Worm (Caenorhabditis elegans) whole organism, young adult: Measurements from ENCODE around the gene arp-1.

Experiments used
- F22D6.2 ChIP-seq: sonication (generic microtip); optimal IDR thresholded peaks from 2 replicates; lab custom pipeline; 2016; ENCODE audit warnings: mild to moderate bottlenecking, missing genetic modification characterization, missing compliant biosample characterization
- F57A8.1 ChIP-seq: fragments of 200-800 bp; sonication (Bioruptor generic); optimal IDR thresholded peaks from 2 replicates; lab custom pipeline; 2018; ENCODE audit warnings: mild to moderate bottlenecking, missing genetic modification characterization, moderate library complexity, missing compliant biosample characterization
- K12H6.12 ChIP-seq: fragments of 200-800 bp; sonication (Bioruptor generic); optimal IDR thresholded peaks from 2 replicates; lab custom pipeline; 2018; ENCODE audit warnings: mild to moderate bottlenecking, missing genetic modification characterization, missing compliant biosample characterization
- akir-1 ChIP-seq: fragments of 200-800 bp; sonication (Bioruptor generic); optimal IDR thresholded peaks from 2 replicates; lab custom pipeline; 2018; ENCODE audit warnings: mild to moderate bottlenecking, missing genetic modification characterization, moderate library complexity, missing compliant biosample characterization
- atf-7 ChIP-seq: sonication (generic microtip); optimal IDR thresholded peaks from 2 replicates; lab custom pipeline; 2017; ENCODE audit warnings: mild to moderate bottlenecking, missing genetic modification characterization, missing compliant biosample characterization
- attf-5 ChIP-seq: fragments of 200-800 bp; sonication (Bioruptor generic); optimal IDR thresholded peaks from 2 replicates; lab custom pipeline; 2018; ENCODE audit warnings: mild to moderate bottlenecking, missing genetic modification characterization, missing compliant biosample characterization
- attf-6 ChIP-seq: fragments of 200-800 bp; sonication (Bioruptor generic); IDR thresholded peaks from 2 replicates; pipeline ENCODE4 v1.3.6; 2022; ENCODE audit warnings: missing genetic modification reagents, missing genetic modification characterization, missing compliant biosample characterization
- gei-17 ChIP-seq: fragments of 200-800 bp; sonication (Bioruptor generic); optimal IDR thresholded peaks from 2 replicates; lab custom pipeline; 2018; ENCODE audit warnings: mild to moderate bottlenecking, missing genetic modification characterization, missing compliant biosample characterization
- hsf-1 ChIP-seq: fragments of 200-800 bp; sonication (Bioruptor generic); IDR thresholded peaks from 2 replicates; pipeline ENCODE4 v1.3.6; 2022; ENCODE audit warnings: missing genetic modification reagents, missing genetic modification characterization, missing compliant biosample characterization
- lsy-27 ChIP-seq: sonication (generic microtip); optimal IDR thresholded peaks from 2 replicates; lab custom pipeline; 2017; ENCODE audit warnings: missing genetic modification characterization, mild to moderate bottlenecking, missing compliant biosample characterization, antibody characterized with exemption, missing genotype, borderline replicate concordance; ENCODE audit not compliant: insufficient read depth
- rpc-1 ChIP-seq, 2 experiments: fragments of 150-350 bp in 1 of 2; sonication (generic microtip) in 1 of 2; optimal IDR thresholded peaks; 2 replicates each; lab custom pipeline; 2014 to 2018; ENCODE audit warnings: missing biosample characterization in 1 of 2, missing genetic modification characterization in 1 of 2, missing genetic modification reagents in 1 of 2, missing genotype in 1 of 2
- somi-1 ChIP-seq: fragments of 200-800 bp; sonication (Bioruptor generic); optimal IDR thresholded peaks from 2 replicates; lab custom pipeline; 2018; ENCODE audit warnings: mild to moderate bottlenecking, missing genetic modification characterization, missing compliant biosample characterization
- unc-62 ChIP-seq: fragments of 150-350 bp; optimal IDR thresholded peaks from 2 replicates; lab custom pipeline; 2014; ENCODE audit warnings: missing biosample characterization, missing genetic modification reagents, missing genetic modification characterization
- zfh-2 ChIP-seq: fragments of 200-800 bp; sonication (Bioruptor generic); conservative IDR thresholded peaks from 2 replicates; pipeline ENCODE4 v1.3.6; 2022; ENCODE audit warnings: missing genetic modification reagents, missing genetic modification characterization, missing compliant biosample characterization

DNA sequence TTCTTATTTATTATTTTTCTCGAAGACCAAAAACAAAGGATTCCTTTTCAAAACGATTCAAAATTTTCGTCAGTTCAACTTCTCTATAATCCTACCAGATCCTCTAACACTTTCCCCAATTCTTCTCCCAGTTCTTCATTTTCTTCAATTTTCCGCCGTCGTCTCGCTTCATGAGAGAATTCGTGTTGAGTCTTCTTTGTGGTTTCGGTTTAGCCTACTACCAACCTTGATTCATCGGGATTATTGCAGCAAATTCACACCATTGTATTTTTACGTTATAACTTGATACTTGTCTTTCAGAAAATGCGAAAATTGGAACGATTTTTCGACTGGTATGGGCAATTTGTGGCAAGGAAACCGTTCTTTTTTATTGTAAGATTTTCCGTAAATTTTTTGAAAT lies 37.8 kb downstream of the arp-1 start, which contains the start of gene ptr-20:
- TF ChIP-seq F22D6.2 (no peak), attf-5 (GFP tag; lab: Kevin White, UChicago) (no peak), unc-62 (GFP tag; lab: Kevin White, UChicago) (no peak), hsf-1 (GFP tag; lab: Robert Waterston, UW) (no peak), akir-1 (GFP tag; lab: Kevin White, UChicago) (no peak), attf-6 (no peak), somi-1 (GFP tag; lab: Kevin White, UChicago) (no peak), rpc-1 (optimal IDR thresholded peaks at IDR 0.05; lab: Kevin White, UChicago) (no peak), rpc-1 (tag; optimal IDR thresholded peaks at IDR 0.05; lab: Kevin White, UChicago) (no peak), gei-17 (GFP tag; lab: Kevin White, UChicago) (no peak), zfh-2 (no peak), atf-7 (tag; lab: Kevin White, UChicago) (no peak), K12H6.12 (tag; lab: Kevin White, UChicago) (no peak), lsy-27 (tag; lab: Kevin White, UChicago) (no peak), F57A8.1 (GFP tag; lab: Kevin White, UChicago) (no peak)
